Worm (Caenorhabditis elegans) whole organism, L4 larva: ENCODE data around the gene D2023.1.

Source experiments
- D1046.2 ChIP-seq: fragments of 200-800 bp; sonication (Bioruptor generic); IDR thresholded peaks from 2 replicates; pipeline ENCODE4 v1.3.6; 2022; ENCODE audit warnings: missing genetic modification characterization, missing compliant biosample characterization
- ceh-82 ChIP-seq: sonication (generic microtip); optimal IDR thresholded peaks from 2 replicates; lab custom pipeline; 2017; ENCODE audit warnings: missing biosample characterization, missing genetic modification characterization
- fos-1 ChIP-seq: fragments of 150-350 bp; optimal IDR thresholded peaks from 2 replicates; lab custom pipeline; 2014; ENCODE audit warnings: missing biosample characterization, missing genetic modification characterization
- hmg-1.1 ChIP-seq: fragments of 200-800 bp; sonication (Bioruptor generic); IDR thresholded peaks from 2 replicates; pipeline ENCODE4 v1.3.6; 2022; ENCODE audit warnings: missing genetic modification reagents, missing genetic modification characterization, missing compliant biosample characterization
- lin-39 ChIP-seq: fragments of 150-350 bp; optimal IDR thresholded peaks from 2 replicates; lab custom pipeline; 2014; ENCODE audit warnings: missing biosample characterization, missing genetic modification reagents, missing genetic modification characterization
- nhr-28 ChIP-seq: fragments of 150-350 bp; optimal IDR thresholded peaks from 2 replicates; lab custom pipeline; 2014; ENCODE audit warnings: missing biosample characterization, missing genetic modification characterization
- zag-1 ChIP-seq: fragments of 150-350 bp; optimal IDR thresholded peaks from 2 replicates; lab custom pipeline; 2014; ENCODE audit warnings: missing biosample characterization, missing genetic modification characterization

DNA sequence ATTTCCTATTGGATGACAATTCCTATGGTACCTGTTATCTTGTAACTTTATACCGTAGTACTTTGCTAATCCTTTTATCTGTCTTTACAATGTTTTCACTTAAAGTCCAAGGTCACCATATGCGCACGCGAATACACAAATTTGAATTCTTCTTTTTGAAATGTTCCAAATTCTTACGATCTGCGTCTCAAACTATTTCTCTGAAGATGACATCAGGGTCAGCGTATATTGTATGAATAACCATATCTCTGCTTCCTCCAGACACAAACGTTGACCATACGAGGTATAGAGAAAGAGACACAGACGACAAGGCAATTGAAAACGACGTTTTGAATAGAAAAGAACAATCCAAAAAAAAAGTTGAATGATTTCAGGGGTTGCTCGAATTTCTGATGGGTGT is 15.4 kb upstream of the D2023.1 start:
- TF ChIP-seq nhr-28 (tag; lab: Kevin White, UChicago) (peak; percentile 34), D1046.2 (GFP tag; lab: Robert Waterston, UW) (no peak), zag-1 (tag; lab: Kevin White, UChicago) (no peak), fos-1 (no peak), hmg-1.1 (GFP tag; lab: Robert Waterston, UW) (no peak), ceh-82 (tag; lab: Kevin White, UChicago) (no peak), lin-39 (tag; lab: Kevin White, UChicago) (no peak)
